Worm (Caenorhabditis elegans): ENCODE data around the gene F48F7.3.

ce11 chrX:13952347-13952746 is 11.0 kb upstream of the F48F7.3 start:
- no peak for TF ChIP-seq him-1 (tag; optimal IDR thresholded peaks at IDR 0.05)
- TF ChIP-seq dao-5 (tag; optimal IDR thresholded peaks at IDR 0.05): no peak

Measured in whole organism, L4/young adult.